Worm (Caenorhabditis elegans): Measurements from ENCODE around the gene F13B12.6.

F13B12.6 gene

ce11 chrIV:10442904-10443303, 25.2 kb upstream of the F13B12.6 start:
- no peak for TF ChIP-seq K12H6.12 (tag; optimal IDR thresholded peaks at IDR 0.05)
- TF ChIP-seq ZK185.1 (tag; optimal IDR thresholded peaks at IDR 0.05; ENCODE audit: poor library complexity, severe bottlenecking) = no peak
- no peak for TF ChIP-seq lin-54 (GFP tag; optimal IDR thresholded peaks at IDR 0.05)

ce11 chrIV:10438901-10439300, 21.2 kb upstream of the F13B12.6 start, which contains the start of gene F13B12.3:
Gene F13B12.3 (plus strand): TSS chrIV:10439123.
- TF ChIP-seq ets-4 (GFP tag; optimal IDR thresholded peaks at IDR 0.05) = peak; percentile 73
- TF ChIP-seq aptf-3 (GFP tag; IDR thresholded peaks at IDR 0.05) = no peak
- TF ChIP-seq nhr-80 (tag; optimal IDR thresholded peaks at IDR 0.05) = peak; percentile 96

ce11 chrIV:10437114-10437513, 19.4 kb upstream of the F13B12.6 start:
- TF ChIP-seq ceh-79 (tag; optimal IDR thresholded peaks at IDR 0.05) = no peak
- TF ChIP-seq sea-2 (GFP tag; IDR thresholded peaks at IDR 0.05) = no peak
- TF ChIP-seq akir-1 (GFP tag; optimal IDR thresholded peaks at IDR 0.05) = no peak
- TF ChIP-seq F52B5.7 (tag; optimal IDR thresholded peaks at IDR 0.05) = no peak
- no peak for TF ChIP-seq ets-4 (GFP tag; optimal IDR thresholded peaks at IDR 0.05)
- no peak for TF ChIP-seq pbrm-1 (GFP tag; IDR thresholded peaks at IDR 0.05)
- no peak for TF ChIP-seq B0261.1 (tag; optimal IDR thresholded peaks at IDR 0.05)
- TF ChIP-seq rec-8 (tag; optimal IDR thresholded peaks at IDR 0.05) = no peak
- no peak for TF ChIP-seq ztf-28 (GFP tag; IDR thresholded peaks at IDR 0.05)
- TF ChIP-seq C06A6.2 (GFP tag; conservative IDR thresholded peaks at IDR 0.05) = no peak
- no peak for TF ChIP-seq Y95B8A.8 (GFP tag; IDR thresholded peaks at IDR 0.05)
- TF ChIP-seq D2030.7 (GFP tag; IDR thresholded peaks at IDR 0.05) = no peak
- no peak for TF ChIP-seq mes-4 (tag; optimal IDR thresholded peaks at IDR 0.05)
- TF ChIP-seq mel-28 (tag; optimal IDR thresholded peaks at IDR 0.05; ENCODE audit: borderline replicate concordance) = no peak

- TF ChIP-seq attf-3 (GFP tag; conservative IDR thresholded peaks at IDR 0.05) (no peak), T26A5.8 (tag; optimal IDR thresholded peaks at IDR 0.05) (no peak), sea-2 (GFP tag; IDR thresholded peaks at IDR 0.05) (no peak), K12H6.12 (tag; optimal IDR thresholded peaks at IDR 0.05) (no peak), nfya-1 (tag; optimal IDR thresholded peaks at IDR 0.05; ENCODE audit: borderline replicate concordance, insufficient read depth) (no peak), ceh-27 (GFP tag; optimal IDR thresholded peaks at IDR 0.05) (no peak), dpl-1 (GFP tag; optimal IDR thresholded peaks at IDR 0.05) (no peak)
Observed at ce11 chrIV:10436401-10436800, 18.7 kb upstream of the F13B12.6 start, which contains the start of gene ins-1. Gene ins-1 (plus strand): TSS chrIV:10436701.

- TF ChIP-seq C17E4.6 (GFP tag; IDR thresholded peaks at IDR 0.05) (no peak), sptf-2 (GFP tag; optimal IDR thresholded peaks at IDR 0.05) (no peak), ama-1 (optimal IDR thresholded peaks at IDR 0.05) (no peak), ama-1 (GFP tag; optimal IDR thresholded peaks at IDR 0.05) (no peak), egrh-3 (GFP tag; IDR thresholded peaks at IDR 0.05) (no peak), bed-2 (GFP tag; IDR thresholded peaks at IDR 0.05) (no peak), snpc-1.1 (tag; optimal IDR thresholded peaks at IDR 0.05; ENCODE audit: insufficient read depth) (no peak), attf-6 (GFP tag; IDR thresholded peaks at IDR 0.05) (no peak), hlh-12 (tag; optimal IDR thresholded peaks at IDR 0.05) (no peak), him-1 (tag; optimal IDR thresholded peaks at IDR 0.05) (no peak), zim-3 (tag; optimal IDR thresholded peaks at IDR 0.05) (no peak), let-607 (tag; optimal IDR thresholded peaks at IDR 0.05) (no peak), nhr-179 (tag; optimal IDR thresholded peaks at IDR 0.05) (no peak), ZK185.1 (tag; optimal IDR thresholded peaks at IDR 0.05; ENCODE audit: poor library complexity, severe bottlenecking) (no peak), F33H1.4 (GFP tag; IDR thresholded peaks at IDR 0.05) (no peak), lin-35 (GFP tag; optimal IDR thresholded peaks at IDR 0.05) (no peak), nhr-27 (tag; optimal IDR thresholded peaks at IDR 0.05) (no peak), mcd-1 (GFP tag; IDR thresholded peaks at IDR 0.05) (no peak)
Observed at ce11 chrIV:10430507-10430906, 12.8 kb upstream of the F13B12.6 start.

All from whole organism, young adult.